Fruit fly (Drosophila melanogaster): ENCODE results near the gene Obp8a.

The Obp8a gene

DNA sequence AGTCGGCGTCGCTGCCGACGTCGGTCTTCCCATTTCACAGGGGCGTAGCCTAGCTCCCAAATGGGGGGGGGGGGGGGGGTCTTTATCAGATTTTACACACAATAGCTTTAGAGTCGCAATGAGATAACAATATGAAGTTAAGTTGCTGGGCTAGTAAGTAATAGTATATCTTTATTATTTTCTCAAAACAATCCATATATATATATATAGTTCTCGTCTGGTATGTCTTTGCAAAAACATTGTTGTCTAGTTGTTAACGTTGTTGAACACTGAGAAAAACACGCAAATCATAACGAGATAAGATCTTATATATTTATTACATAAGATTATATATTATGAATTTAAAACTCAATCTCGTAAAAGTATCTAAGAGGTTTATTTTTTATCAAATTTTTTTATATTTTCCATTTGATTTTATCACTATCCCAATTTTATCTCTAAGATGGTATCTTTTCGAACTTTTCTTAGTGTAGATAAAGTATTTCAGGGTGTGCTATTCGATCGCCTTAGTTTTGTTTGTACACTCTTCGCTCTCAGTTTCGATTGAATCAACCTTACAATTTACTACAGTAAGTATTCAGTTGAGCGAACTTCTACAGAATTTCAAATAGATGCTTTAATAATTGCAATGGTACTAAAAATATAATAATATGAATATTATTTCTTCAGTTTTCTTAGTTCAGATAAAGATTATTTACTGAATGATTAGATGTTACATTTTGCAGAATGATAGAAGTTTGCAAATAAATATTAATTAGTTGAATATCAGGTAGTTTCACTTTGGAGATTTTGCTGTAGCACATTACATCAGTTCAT, 12.6 kb upstream of the Obp8a start (continued):
- TF ChIP-seq Trl (optimal IDR thresholded peaks at IDR 0.05): peak in 1 of 2 experiments; percentile 9
- no peak for TF ChIP-seq Trl (GFP tag; optimal IDR thresholded peaks at IDR 0.05)
- TF ChIP-seq CoRest (tag; optimal IDR thresholded peaks at IDR 0.05): peak; percentile 76
- peak; percentile 94 for TF ChIP-seq Gug (GFP tag; IDR thresholded peaks at IDR 0.05)
- peak; percentile 73 for TF ChIP-seq D19B (GFP tag; optimal IDR thresholded peaks at IDR 0.05)
- TF ChIP-seq CG9797 (GFP tag; optimal IDR thresholded peaks at IDR 0.05): no peak
- no peak for TF ChIP-seq CG2875 (GFP tag; optimal IDR thresholded peaks at IDR 0.05)
- TF ChIP-seq CG10274 (GFP tag; optimal IDR thresholded peaks at IDR 0.05): peak; percentile 67
- no peak for TF ChIP-seq tup (GFP tag; optimal IDR thresholded peaks at IDR 0.05)
- no peak for TF ChIP-seq CG7963 (GFP tag; IDR thresholded peaks at IDR 0.05; ENCODE audit: partially characterized antibody)
- peak; percentile 56; the same call in 1 of the 2 replicates for TF ChIP-seq dimm (GFP tag; IDR thresholded peaks at IDR 0.05)
- TF ChIP-seq Kr (GFP tag; optimal IDR thresholded peaks at IDR 0.05): no peak
- peak; percentile 39 for TF ChIP-seq Sox100B (GFP tag; optimal IDR thresholded peaks at IDR 0.05)
- peak; percentile 90 for TF ChIP-seq rib (GFP tag; IDR thresholded peaks at IDR 0.05)
- no peak for TF ChIP-seq Tbp (GFP tag; optimal IDR thresholded peaks at IDR 0.05)
- no peak for TF ChIP-seq Dip2 (GFP tag; IDR thresholded peaks at IDR 0.05)
- no peak for TF ChIP-seq aop (GFP tag; IDR thresholded peaks at IDR 0.05)
- no peak for TF ChIP-seq dati (GFP tag; IDR thresholded peaks at IDR 0.05)
- TF ChIP-seq ac (GFP tag; optimal IDR thresholded peaks at IDR 0.05): no peak
- no peak for TF ChIP-seq CG8290 (GFP tag; optimal IDR thresholded peaks at IDR 0.05)
- TF ChIP-seq CG8290 (tag; optimal IDR thresholded peaks at IDR 0.05): peak in 1 of 2 experiments; percentile 84
- no peak for TF ChIP-seq Mes4 (GFP tag; optimal IDR thresholded peaks at IDR 0.05)
- no peak for TF ChIP-seq Gsc (GFP tag; IDR thresholded peaks at IDR 0.05)
- TF ChIP-seq CG14667 (GFP tag; IDR thresholded peaks at IDR 0.05): peak; percentile 55
- no peak for TF ChIP-seq Antp (GFP tag; optimal IDR thresholded peaks at IDR 0.05)
- TF ChIP-seq Dbx (GFP tag; IDR thresholded peaks at IDR 0.05): peak; percentile 94
- peak in 1 of 2 experiments; percentile 8 for TF ChIP-seq chif (GFP tag; optimal IDR thresholded peaks at IDR 0.05)
- peak in 1 of 3 experiments; percentile 35 for TF ChIP-seq lola (GFP tag; optimal IDR thresholded peaks at IDR 0.05)
- no peak for TF ChIP-seq CG4617 (GFP tag; optimal IDR thresholded peaks at IDR 0.05; ENCODE audit: borderline replicate concordance)
- peak; percentile 88 for TF ChIP-seq CG11247 (GFP tag; IDR thresholded peaks at IDR 0.05)
- peak; percentile 82 for TF ChIP-seq CG6175 (GFP tag; IDR thresholded peaks at IDR 0.05)
- TF ChIP-seq cas (GFP tag; IDR thresholded peaks at IDR 0.05): peak; percentile 76
- peak; percentile 52 for TF ChIP-seq Hr3 (GFP tag; optimal IDR thresholded peaks at IDR 0.05)
- TF ChIP-seq tgo (GFP tag; IDR thresholded peaks at IDR 0.05): peak; percentile 82; the same call in 2 of the 3 replicates
- TF ChIP-seq danr (GFP tag; IDR thresholded peaks at IDR 0.05): peak; percentile 72
- TF ChIP-seq CG14014 (GFP tag; IDR thresholded peaks at IDR 0.05): peak; percentile 89
- no peak for TF ChIP-seq sima (GFP tag; optimal IDR thresholded peaks at IDR 0.05)
- TF ChIP-seq pros (GFP tag; optimal IDR thresholded peaks at IDR 0.05): no peak
- TF ChIP-seq CG6813 (GFP tag; optimal IDR thresholded peaks at IDR 0.05): peak; percentile 68
- TF ChIP-seq corto (GFP tag; optimal IDR thresholded peaks at IDR 0.05): no peak
- TF ChIP-seq CG4360 (GFP tag; IDR thresholded peaks at IDR 0.05): no peak; the same call in 1 of the 2 replicates
- TF ChIP-seq CG17186 (GFP tag; optimal IDR thresholded peaks at IDR 0.05): no peak
- peak; percentile 79 for TF ChIP-seq Ptx1 (GFP tag; IDR thresholded peaks at IDR 0.05)
- no peak for TF ChIP-seq tx (GFP tag; optimal IDR thresholded peaks at IDR 0.05)
- peak; percentile 16 for TF ChIP-seq luna (GFP tag; optimal IDR thresholded peaks at IDR 0.05)
- TF ChIP-seq CG2120 (GFP tag; optimal IDR thresholded peaks at IDR 0.05): peak; percentile 87
- no peak for TF ChIP-seq CG3163 (GFP tag; optimal IDR thresholded peaks at IDR 0.05)
- no peak for TF ChIP-seq MESR4 (GFP tag; optimal IDR thresholded peaks at IDR 0.05)
- TF ChIP-seq Sox102F (GFP tag; optimal IDR thresholded peaks at IDR 0.05): peak; percentile 50
- TF ChIP-seq unpg (GFP tag; optimal IDR thresholded peaks at IDR 0.05): peak; percentile 73
- no peak for TF ChIP-seq en (GFP tag; optimal IDR thresholded peaks at IDR 0.05)

All from whole organism, embryonic.